Worm (Caenorhabditis elegans) whole organism, young adult: ENCODE data around the gene C17A2.7.

Experiments used
- F10E7.11 ChIP-seq: sonication (generic microtip); optimal IDR thresholded peaks from 2 replicates; lab custom pipeline; 2017; ENCODE audit warnings: mild to moderate bottlenecking, missing genetic modification characterization, moderate library complexity, missing compliant biosample characterization
- ama-1 ChIP-seq, 3 experiments: fragments of 150-350 bp in 1 of 3; sonication (generic microtip) in 2 of 3; optimal IDR thresholded peaks; 2 replicates each; lab custom pipeline; 2014 to 2018; ENCODE audit warnings: missing biosample characterization in 2 of 3, missing genetic modification characterization in 2 of 3, missing genetic modification reagents in 2 of 3
- ceh-27 ChIP-seq: fragments of 200-800 bp; sonication (Bioruptor generic); optimal IDR thresholded peaks from 2 replicates; lab custom pipeline; 2018; ENCODE audit warnings: mild to moderate bottlenecking, missing genetic modification characterization, moderate library complexity, missing compliant biosample characterization
- dpl-1 ChIP-seq: fragments of 150-350 bp; optimal IDR thresholded peaks from 2 replicates; lab custom pipeline; 2014; ENCODE audit warnings: missing biosample characterization, missing genetic modification reagents, missing genetic modification characterization
- lsy-27 ChIP-seq: sonication (generic microtip); optimal IDR thresholded peaks from 2 replicates; lab custom pipeline; 2017; ENCODE audit warnings: missing genetic modification characterization, mild to moderate bottlenecking, missing compliant biosample characterization, antibody characterized with exemption, missing genotype, borderline replicate concordance; ENCODE audit not compliant: insufficient read depth
- snpc-3.4 ChIP-seq: sonication (generic microtip); optimal IDR thresholded peaks from 2 replicates; lab custom pipeline; 2017; ENCODE audit warnings: missing genetic modification characterization, mild to moderate bottlenecking, missing compliant biosample characterization, antibody characterized with exemption, moderate library complexity, missing genotype, missing genetic modification reagents
- unc-62 ChIP-seq: fragments of 150-350 bp; optimal IDR thresholded peaks from 2 replicates; lab custom pipeline; 2014; ENCODE audit warnings: missing biosample characterization, missing genetic modification reagents, missing genetic modification characterization
- ztf-25 ChIP-seq: fragments of 200-800 bp; sonication (Bioruptor generic); IDR thresholded peaks from 2 replicates; pipeline ENCODE4 v1.3.6; 2022; ENCODE audit warnings: missing genetic modification reagents, missing genetic modification characterization, missing compliant biosample characterization

DNA sequence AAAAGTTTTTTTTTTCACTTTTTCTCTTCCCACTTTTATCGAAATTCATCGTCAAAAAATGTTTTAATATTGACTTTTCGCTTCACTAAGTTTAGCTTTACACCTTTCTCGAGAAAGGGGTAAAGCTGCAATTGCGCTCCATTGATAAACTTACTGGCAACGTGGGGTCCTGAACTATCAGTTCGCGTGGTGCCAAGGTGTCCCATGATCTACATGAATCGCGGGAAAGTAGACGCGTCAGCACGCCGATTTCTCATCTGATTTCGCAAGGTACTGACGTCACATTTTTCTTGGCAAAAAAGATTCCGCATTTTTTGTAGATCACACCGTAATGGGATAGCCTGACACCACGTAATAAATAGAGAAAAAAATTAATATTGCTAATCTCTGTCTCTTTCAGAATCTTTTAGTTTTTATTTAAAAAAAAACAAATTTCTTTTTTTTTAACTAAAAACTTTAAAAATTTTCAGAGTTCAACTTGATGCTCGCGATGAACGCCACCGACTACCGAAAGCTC, 31.3 kb downstream of the C17A2.7 start, which contains the start of gene lido-15:
- TF ChIP-seq F10E7.11 (tag; lab: Kevin White, UChicago) (no peak), ceh-27 (GFP tag; lab: Kevin White, UChicago) (no peak), unc-62 (GFP tag; lab: Kevin White, UChicago) (no peak), ama-1 (optimal IDR thresholded peaks at IDR 0.05; lab: Kevin White, UChicago) (no peak), ama-1 (GFP tag; optimal IDR thresholded peaks at IDR 0.05; lab: Kevin White, UChicago) (no peak), ztf-25 (GFP tag; lab: Robert Waterston, UW) (no peak), snpc-3.4 (tag; lab: Kevin White, UChicago) (no peak), lsy-27 (tag; lab: Kevin White, UChicago) (no peak), dpl-1 (GFP tag; lab: Kevin White, UChicago) (no peak)
